Worm (Caenorhabditis elegans) whole organism, L1 larva: ENCODE measurements around the gene C17C3.1.

ENCODE experiments used
- ces-1 ChIP-seq: fragments of 150-350 bp; optimal IDR thresholded peaks from 2 replicates; lab custom pipeline; 2014; ENCODE audit warnings: missing biosample characterization, missing genetic modification reagents, missing genetic modification characterization
- egl-27 ChIP-seq, 2 experiments: fragments of 150-350 bp in 1 of 2; sonication (generic microtip); optimal IDR thresholded peaks; 3 replicates each; lab custom pipeline; 2017 to 2018; ENCODE audit warnings: missing biosample characterization in 2 of 2, missing genetic modification characterization in 2 of 2, missing genetic modification reagents in 2 of 2
- fos-1 ChIP-seq: fragments of 150-350 bp; optimal IDR thresholded peaks from 2 replicates; lab custom pipeline; 2014; ENCODE audit warnings: missing biosample characterization, missing genetic modification characterization
- lin-13 ChIP-seq: fragments of 150-350 bp; optimal IDR thresholded peaks from 2 replicates; lab custom pipeline; 2014; ENCODE audit warnings: missing biosample characterization, missing genetic modification reagents, missing genetic modification characterization
- nhr-28 ChIP-seq: fragments of 150-350 bp; optimal IDR thresholded peaks from 2 replicates; lab custom pipeline; 2014; ENCODE audit warnings: missing biosample characterization, missing genetic modification characterization
- nhr-47 ChIP-seq: sonication (generic microtip); optimal IDR thresholded peaks from 2 replicates; lab custom pipeline; 2016; ENCODE audit warnings: mild to moderate bottlenecking, missing genetic modification characterization, moderate library complexity, missing compliant biosample characterization
- nhr-76 ChIP-seq: sonication (generic microtip); optimal IDR thresholded peaks from 2 replicates; lab custom pipeline; 2017; ENCODE audit warnings: missing biosample characterization, missing genetic modification characterization
- nhr-77 ChIP-seq: fragments of 150-350 bp; optimal IDR thresholded peaks from 2 replicates; lab custom pipeline; 2014; ENCODE audit warnings: missing biosample characterization, missing genetic modification characterization
- snpc-4 ChIP-seq: fragments of 150-350 bp; optimal IDR thresholded peaks from 2 replicates; lab custom pipeline; 2014; ENCODE audit warnings: missing biosample characterization, missing genetic modification characterization
- ztf-11 ChIP-seq, 2 experiments: sonication (generic microtip); optimal IDR thresholded peaks; 2 replicates each; lab custom pipeline; 2016 to 2017; ENCODE audit warnings: missing genetic modification characterization in 2 of 2, missing biosample characterization in 1 of 2, missing compliant biosample characterization in 1 of 2

- no peak for TF ChIP-seq lin-13 (GFP tag; lab: Kevin White, UChicago)
- no peak for TF ChIP-seq snpc-4 (tag; lab: Kevin White, UChicago)
- TF ChIP-seq nhr-47 (tag; lab: Kevin White, UChicago) = no peak
- TF ChIP-seq ces-1 (GFP tag; lab: Kevin White, UChicago) = no peak
- TF ChIP-seq egl-27 (tag; optimal IDR thresholded peaks at IDR 0.05; lab: Kevin White, UChicago) = no peak
- TF ChIP-seq ztf-11 (tag; optimal IDR thresholded peaks at IDR 0.05; lab: Kevin White, UChicago) = no peak
- no peak for TF ChIP-seq nhr-28 (tag; lab: Kevin White, UChicago)
- TF ChIP-seq nhr-77 = no peak
- TF ChIP-seq nhr-76 (tag; lab: Kevin White, UChicago) = no peak
- TF ChIP-seq fos-1 (tag; lab: Kevin White, UChicago) = no peak
Measured at ce11 chrII:5553531-5553930, 16.8 kb upstream of the C17C3.1 start.
